Worm (Caenorhabditis elegans): ENCODE measurements around the gene pigx-1.

Gene pigx-1

DNA sequence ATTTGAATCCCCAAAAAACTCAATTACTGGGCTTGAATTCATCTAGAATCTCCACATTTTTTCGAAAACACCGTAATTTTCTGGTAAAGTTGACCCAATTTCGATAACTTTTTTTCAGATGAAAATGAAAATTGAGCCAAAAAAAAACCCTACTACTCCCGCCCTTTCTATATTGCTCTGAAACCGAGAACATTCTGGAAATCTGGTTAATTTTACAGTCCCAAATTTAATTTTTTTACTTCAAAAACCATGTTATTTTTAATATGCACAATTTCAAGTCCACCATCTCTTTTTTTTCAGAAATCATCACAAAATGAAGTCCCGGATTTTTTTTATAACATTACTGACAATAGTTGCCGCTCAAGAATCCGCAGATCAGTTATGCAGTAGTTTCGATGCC, 14.8 kb upstream of the pigx-1 start, which contains the start of gene C05D9.3:
C05D9.3 (plus strand) TSS at position 301 of the 400 bp plus-strand sequence.
- no peak for TF ChIP-seq nhr-2 (tag; optimal IDR thresholded peaks at IDR 0.05)
- TF ChIP-seq M03D4.4 (tag; optimal IDR thresholded peaks at IDR 0.05) = no peak
- no peak for TF ChIP-seq nhr-12 (tag; optimal IDR thresholded peaks at IDR 0.05)
- no peak for TF ChIP-seq snpc-4 (tag; optimal IDR thresholded peaks at IDR 0.05)
- TF ChIP-seq zip-8 (tag; optimal IDR thresholded peaks at IDR 0.05) = no peak
- no peak for TF ChIP-seq unc-120 (tag; optimal IDR thresholded peaks at IDR 0.05; ENCODE audit: poor library complexity, severe bottlenecking)

DNA sequence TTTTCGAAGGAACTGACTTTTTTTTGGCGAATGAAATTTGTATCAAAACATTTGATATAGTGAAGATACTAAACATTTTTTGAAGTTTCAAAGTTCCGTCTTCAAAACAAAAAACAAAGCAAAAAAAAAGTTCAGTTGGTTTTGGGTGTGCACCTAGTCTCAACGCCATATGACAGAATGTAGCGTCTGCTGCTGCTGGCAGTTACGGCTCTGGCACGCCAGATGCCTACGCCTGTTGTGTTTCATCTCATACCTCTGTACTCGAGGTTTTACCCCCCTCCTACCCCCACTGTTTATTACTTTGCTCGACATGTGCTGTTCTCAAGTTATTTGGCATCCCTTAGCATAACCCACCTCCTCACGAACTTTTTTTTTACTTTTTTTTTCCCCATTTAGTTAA, 13.9 kb upstream of the pigx-1 start:
- TF ChIP-seq hlh-1 (tag; optimal IDR thresholded peaks at IDR 0.05) = peak; percentile 98
- no peak for TF ChIP-seq M03D4.4 (tag; optimal IDR thresholded peaks at IDR 0.05)
- peak; percentile 48 for TF ChIP-seq unc-120 (tag; optimal IDR thresholded peaks at IDR 0.05; ENCODE audit: poor library complexity, severe bottlenecking)

DNA sequence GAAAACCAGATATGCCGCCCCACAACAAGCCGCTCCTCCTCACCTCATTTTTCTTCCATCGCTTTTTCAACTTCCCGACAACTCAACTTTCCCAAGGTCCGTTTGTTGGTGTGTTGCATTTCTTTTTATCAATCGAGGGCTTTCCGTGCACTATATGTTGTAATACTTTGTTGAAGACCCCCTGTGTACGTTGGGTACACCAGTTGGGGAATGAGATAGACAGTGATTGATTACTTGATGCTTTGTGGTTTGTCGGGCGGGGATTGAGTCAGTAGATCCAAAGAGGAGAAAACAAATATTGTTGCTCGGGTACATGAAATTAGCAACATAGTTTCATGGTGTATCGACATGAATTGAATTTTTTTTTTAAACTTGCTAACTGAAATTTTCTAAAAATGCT, 12.1 kb upstream of the pigx-1 start:
- peak; percentile 93 for TF ChIP-seq unc-62 (GFP tag; optimal IDR thresholded peaks at IDR 0.05)
- peak; percentile 92 for TF ChIP-seq hlh-1 (tag; optimal IDR thresholded peaks at IDR 0.05)
- peak; percentile 47 for TF ChIP-seq unc-120 (tag; optimal IDR thresholded peaks at IDR 0.05; ENCODE audit: poor library complexity, severe bottlenecking)
- TF ChIP-seq mab-5 (tag; optimal IDR thresholded peaks at IDR 0.05) = no peak

DNA sequence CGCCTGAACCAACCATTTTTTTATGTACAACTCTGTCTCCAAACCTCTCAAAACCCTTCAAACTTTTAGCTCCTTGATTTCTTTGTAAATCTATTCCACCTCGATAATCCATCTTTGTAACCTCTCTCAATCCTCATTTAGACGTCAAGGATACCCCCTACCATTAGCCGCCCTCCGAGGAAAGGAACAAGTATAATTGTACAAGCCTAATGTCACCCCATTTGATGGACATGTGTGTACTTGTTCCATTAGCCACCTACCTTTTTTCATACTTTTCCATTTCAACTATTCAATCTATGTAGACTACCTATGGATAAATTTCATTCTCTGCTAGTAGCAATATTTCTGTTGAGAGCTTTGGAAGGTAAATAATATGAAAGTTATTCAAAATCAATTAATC, 10.9 kb upstream of the pigx-1 start, which contains the start of gene C05D9.4:
C05D9.4 (plus strand) TSS at position 301 of the 400 bp plus-strand sequence.
- TF ChIP-seq ham-2 (GFP tag; optimal IDR thresholded peaks at IDR 0.05) (no peak), ceh-39 (tag; optimal IDR thresholded peaks at IDR 0.05) (no peak), nhr-2 (tag; optimal IDR thresholded peaks at IDR 0.05) (no peak), nhr-237 (tag; optimal IDR thresholded peaks at IDR 0.05) (no peak), tbx-8 (GFP tag; optimal IDR thresholded peaks at IDR 0.05) (no peak), cnd-1 (tag; optimal IDR thresholded peaks at IDR 0.05) (no peak), snpc-4 (tag; optimal IDR thresholded peaks at IDR 0.05) (no peak), nhr-28 (tag; optimal IDR thresholded peaks at IDR 0.05) (no peak), sptf-1 (tag; optimal IDR thresholded peaks at IDR 0.05) (no peak), ces-1 (GFP tag; optimal IDR thresholded peaks at IDR 0.05) (no peak), zip-8 (tag; optimal IDR thresholded peaks at IDR 0.05) (no peak), hlh-1 (tag; optimal IDR thresholded peaks at IDR 0.05) (no peak), lin-32 (GFP tag; optimal IDR thresholded peaks at IDR 0.05) (no peak), ceh-43 (GFP tag; optimal IDR thresholded peaks at IDR 0.05) (no peak), mab-5 (tag; optimal IDR thresholded peaks at IDR 0.05) (no peak), drap-1 (GFP tag; optimal IDR thresholded peaks at IDR 0.05) (no peak), blmp-1 (tag; optimal IDR thresholded peaks at IDR 0.05) (no peak)

DNA sequence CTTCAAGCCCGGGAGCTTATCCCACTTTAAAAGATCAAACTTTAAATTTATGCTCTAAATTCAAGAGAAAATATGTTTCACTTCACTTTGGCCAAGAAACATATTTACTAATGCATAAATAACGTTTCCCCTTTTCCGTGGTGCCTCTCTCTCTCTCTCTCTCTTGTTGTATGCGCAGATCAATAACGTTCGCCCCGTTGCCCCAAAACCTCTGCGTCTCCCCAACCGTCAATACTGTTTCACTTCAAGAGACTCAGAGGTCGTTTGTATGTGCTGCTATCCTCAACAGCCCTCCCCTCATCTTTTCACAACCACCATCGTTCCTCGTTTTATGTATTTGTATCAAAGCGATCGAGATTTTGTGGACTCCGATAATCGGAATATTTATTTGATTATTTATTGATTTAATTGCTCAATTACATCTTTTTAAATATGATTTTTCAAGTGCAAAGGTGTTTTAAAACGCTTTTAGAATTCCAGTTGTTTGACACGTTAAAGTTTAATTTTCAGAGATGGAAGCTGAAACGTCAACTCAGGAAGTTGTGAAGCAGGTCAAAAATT, 7.0 kb upstream of the pigx-1 start, which contains the start of gene ife-4:
ife-4 (plus strand) TSS at position 511 of the 561 bp plus-strand sequence.
- no peak for TF ChIP-seq nhr-28 (tag; optimal IDR thresholded peaks at IDR 0.05)
- TF ChIP-seq ztf-11 (tag; optimal IDR thresholded peaks at IDR 0.05) = no peak
- TF ChIP-seq nhr-12 (tag; optimal IDR thresholded peaks at IDR 0.05) = no peak
- no peak for TF ChIP-seq sem-2 (GFP tag; optimal IDR thresholded peaks at IDR 0.05)
- TF ChIP-seq nhr-2 (tag; optimal IDR thresholded peaks at IDR 0.05) = peak; percentile 33
- no peak for TF ChIP-seq lin-13 (tag; optimal IDR thresholded peaks at IDR 0.05)
- peak; percentile 43 for TF ChIP-seq unc-62 (GFP tag; optimal IDR thresholded peaks at IDR 0.05)
- no peak for TF ChIP-seq nhr-76 (tag; optimal IDR thresholded peaks at IDR 0.05)
- TF ChIP-seq hlh-1 (tag; optimal IDR thresholded peaks at IDR 0.05) = no peak
- no peak for TF ChIP-seq tbx-8 (GFP tag; optimal IDR thresholded peaks at IDR 0.05)
- TF ChIP-seq cnd-1 (tag; optimal IDR thresholded peaks at IDR 0.05) = peak; percentile 44
- no peak for TF ChIP-seq lin-32 (GFP tag; optimal IDR thresholded peaks at IDR 0.05)
- TF ChIP-seq ceh-43 (GFP tag; optimal IDR thresholded peaks at IDR 0.05) = no peak
- peak; percentile 10 for TF ChIP-seq elt-1 (tag; optimal IDR thresholded peaks at IDR 0.05; ENCODE audit: borderline replicate concordance, insufficient read depth)
- peak; percentile 15 for TF ChIP-seq drap-1 (GFP tag; optimal IDR thresholded peaks at IDR 0.05)
- TF ChIP-seq ceh-39 (tag; optimal IDR thresholded peaks at IDR 0.05) = peak; percentile 45
- TF ChIP-seq unc-39 (tag; optimal IDR thresholded peaks at IDR 0.05) = no peak
- TF ChIP-seq snpc-4 (tag; optimal IDR thresholded peaks at IDR 0.05) = no peak
- no peak for TF ChIP-seq nhr-237 (tag; optimal IDR thresholded peaks at IDR 0.05)
- peak; percentile 32 for TF ChIP-seq mab-5 (tag; optimal IDR thresholded peaks at IDR 0.05)
- TF ChIP-seq pha-4 (tag; optimal IDR thresholded peaks at IDR 0.05) = peak; percentile 22
- TF ChIP-seq elt-3 (tag; optimal IDR thresholded peaks at IDR 0.05) = no peak
- TF ChIP-seq blmp-1 (tag; optimal IDR thresholded peaks at IDR 0.05) = no peak
- TF ChIP-seq sptf-1 (tag; optimal IDR thresholded peaks at IDR 0.05) = peak; percentile 55
- TF ChIP-seq lsy-2 (tag; optimal IDR thresholded peaks at IDR 0.05) = peak; percentile 5
- peak; percentile 75 for TF ChIP-seq ces-1 (GFP tag; optimal IDR thresholded peaks at IDR 0.05)
- peak; percentile 48 for TF ChIP-seq M03D4.4 (tag; optimal IDR thresholded peaks at IDR 0.05)
- TF ChIP-seq flh-1 (GFP tag; optimal IDR thresholded peaks at IDR 0.05) = no peak
- TF ChIP-seq ham-2 (GFP tag; optimal IDR thresholded peaks at IDR 0.05) = no peak
- peak; percentile 47 for TF ChIP-seq unc-120 (tag; optimal IDR thresholded peaks at IDR 0.05; ENCODE audit: poor library complexity, severe bottlenecking)
- no peak for TF ChIP-seq zip-8 (tag; optimal IDR thresholded peaks at IDR 0.05)
- TF ChIP-seq bed-3 (GFP tag; optimal IDR thresholded peaks at IDR 0.05) = no peak
- peak; percentile 76 for TF ChIP-seq mls-2 (tag; optimal IDR thresholded peaks at IDR 0.05)
- no peak for TF ChIP-seq ceh-83 (GFP tag; optimal IDR thresholded peaks at IDR 0.05)
- peak; percentile 3 for TF ChIP-seq mep-1 (tag; optimal IDR thresholded peaks at IDR 0.05)
